Fruit fly (Drosophila melanogaster) whole organism, embryonic: Measurements from ENCODE around the gene Gyc89Da.

Source experiments
- Ada2b ChIP-seq: fragments of 200-800 bp; sonication (Bioruptor generic); IDR thresholded peaks from 2 replicates; pipeline ENCODE4 v1.3.6; 2022; ENCODE audit warnings: missing biosample characterization, missing genetic modification characterization
- C15 ChIP-seq: fragments of 200-800 bp; sonication (Bioruptor generic); IDR thresholded peaks from 3 replicates; pipeline ENCODE4 v1.3.6; 2022; ENCODE audit warnings: missing biosample characterization, missing genetic modification characterization
- CG10431 ChIP-seq: fragments of 200-800 bp; sonication (Bioruptor generic); optimal IDR thresholded peaks from 3 replicates; lab custom pipeline; 2018; ENCODE audit warnings: missing biosample characterization, mild to moderate bottlenecking, missing genetic modification characterization
- CG10462 ChIP-seq: fragments of 200-800 bp; sonication (Bioruptor generic); optimal IDR thresholded peaks from 2 replicates; lab custom pipeline; 2016; ENCODE audit warnings: missing biosample characterization, missing genetic modification characterization
- CG10565 ChIP-seq: fragments of 200-800 bp; sonication (Bioruptor generic); optimal IDR thresholded peaks from 3 replicates; lab custom pipeline; 2016; ENCODE audit warnings: missing biosample characterization, mild to moderate bottlenecking, missing genetic modification characterization
- CG13287 ChIP-seq: fragments of 200-800 bp; sonication (Bioruptor generic); IDR thresholded peaks from 2 replicates; pipeline ENCODE4 v1.3.6; 2022; ENCODE audit warnings: missing biosample characterization, missing genetic modification characterization; ENCODE audit not compliant: partially characterized antibody
- CG2875 ChIP-seq: fragments of 200-800 bp; sonication (Bioruptor generic); optimal IDR thresholded peaks from 2 replicates; lab custom pipeline; 2017; ENCODE audit warnings: missing biosample characterization, mild to moderate bottlenecking, missing genetic modification characterization, missing genetic modification reagents
- CG31224 ChIP-seq: fragments of 200-800 bp; sonication (Bioruptor generic); IDR thresholded peaks from 2 replicates; pipeline ENCODE4 v1.3.6; 2022; ENCODE audit warnings: missing biosample characterization, missing genetic modification characterization
- CG33213 ChIP-seq: fragments of 200-800 bp; sonication (Bioruptor generic); optimal IDR thresholded peaks from 3 replicates; lab custom pipeline; 2016; ENCODE audit warnings: missing biosample characterization, missing genetic modification characterization
- CG3407 ChIP-seq: fragments of 200-800 bp; sonication (Bioruptor generic); optimal IDR thresholded peaks from 2 replicates; lab custom pipeline; 2018; ENCODE audit warnings: missing biosample characterization, mild to moderate bottlenecking, missing genetic modification characterization
- HLHmδ ChIP-seq: fragments of 200-800 bp; sonication (Bioruptor generic); optimal IDR thresholded peaks from 2 replicates; lab custom pipeline; 2018; ENCODE audit warnings: missing biosample characterization, mild to moderate bottlenecking, missing genetic modification characterization, moderate library complexity
- Hand ChIP-seq: fragments of 200-800 bp; sonication (Bioruptor generic); optimal IDR thresholded peaks from 2 replicates; lab custom pipeline; 2017; ENCODE audit warnings: mild to moderate bottlenecking, missing biosample characterization, missing genetic modification reagents, missing genetic modification characterization
- Hr78 ChIP-seq, 2 experiments: fragments of 200-800 bp in 1 of 2; fragments of >200 bp in 1 of 2; sonication (Bioruptor generic) in 1 of 2; optimal IDR thresholded peaks; 2 replicates each; lab custom pipeline; 2017 to 2019; ENCODE audit warnings: missing biosample characterization in 2 of 2, missing genetic modification characterization in 2 of 2, mild to moderate bottlenecking in 1 of 2, moderate library complexity in 1 of 2
- Jarid2 ChIP-seq: fragments of 200-800 bp; sonication (Bioruptor generic); optimal IDR thresholded peaks from 3 replicates; lab custom pipeline; 2017; ENCODE audit warnings: mild to moderate bottlenecking, missing biosample characterization, missing genetic modification reagents, missing genetic modification characterization
- Meics ChIP-seq: fragments of 200-800 bp; sonication (Bioruptor generic); optimal IDR thresholded peaks from 2 replicates; lab custom pipeline; 2017; ENCODE audit warnings: missing biosample characterization, mild to moderate bottlenecking, missing genetic modification characterization
- NK7.1 ChIP-seq: fragments of 200-800 bp; sonication (Bioruptor generic); optimal IDR thresholded peaks from 3 replicates; lab custom pipeline; 2016; ENCODE audit warnings: missing biosample characterization, missing genetic modification characterization
- Neu2 ChIP-seq: fragments of 200-800 bp; sonication (Bioruptor generic); optimal IDR thresholded peaks from 3 replicates; lab custom pipeline; 2016; ENCODE audit warnings: missing biosample characterization, missing genetic modification characterization, borderline replicate concordance
- PHDP ChIP-seq: fragments of 200-800 bp; sonication (Bioruptor generic); optimal IDR thresholded peaks from 3 replicates; lab custom pipeline; 2018; ENCODE audit warnings: missing biosample characterization, mild to moderate bottlenecking, missing genetic modification characterization, moderate library complexity
- Ravus ChIP-seq: fragments of 200-800 bp; sonication (Bioruptor generic); IDR thresholded peaks from 2 replicates; pipeline ENCODE4 v1.3.6; 2022; ENCODE audit warnings: missing biosample characterization, missing genetic modification characterization
- Sin3A ChIP-seq: fragments of >200 bp; optimal IDR thresholded peaks from 2 replicates; lab custom pipeline; 2018
- Sox100B ChIP-seq: fragments of 200-800 bp; sonication (Bioruptor generic); optimal IDR thresholded peaks from 3 replicates; lab custom pipeline; 2018; ENCODE audit warnings: missing biosample characterization, mild to moderate bottlenecking, missing genetic modification characterization
- Sox102F ChIP-seq: fragments of 200-800 bp; sonication (Bioruptor generic); optimal IDR thresholded peaks from 2 replicates; lab custom pipeline; 2018; ENCODE audit warnings: missing biosample characterization, mild to moderate bottlenecking, missing genetic modification characterization, moderate library complexity
- Tbp ChIP-seq: fragments of >200 bp; optimal IDR thresholded peaks from 2 replicates; lab custom pipeline; 2018; ENCODE audit warnings: missing biosample characterization, missing genetic modification characterization
- Trl ChIP-seq, 3 experiments: fragments of >200 bp in 2 of 3; fragments of 200-800 bp in 1 of 3; sonication (Bioruptor generic) in 1 of 3; optimal IDR thresholded peaks; 2 replicates in 1 of 3; 3 replicates in 2 of 3; lab custom pipeline; 2016 to 2017; ENCODE audit warnings: missing biosample characterization in 1 of 3, missing genetic modification characterization in 1 of 3
- Usf ChIP-seq: fragments of 200-800 bp; sonication (Bioruptor generic); optimal IDR thresholded peaks from 2 replicates; lab custom pipeline; 2017; ENCODE audit warnings: missing genotype, missing biosample characterization, missing genetic modification characterization
- YL-1 ChIP-seq: fragments of 200-800 bp; sonication (Bioruptor generic); optimal IDR thresholded peaks from 3 replicates; lab custom pipeline; 2017; ENCODE audit warnings: missing biosample characterization, mild to moderate bottlenecking, missing genetic modification characterization
- ap ChIP-seq: fragments of 200-800 bp; sonication (Bioruptor generic); IDR thresholded peaks from 2 replicates; pipeline ENCODE4 v1.3.6; 2022; ENCODE audit warnings: missing biosample characterization, missing genetic modification characterization
- bbx ChIP-seq: fragments of 200-800 bp; sonication (Bioruptor generic); IDR thresholded peaks from 2 replicates; pipeline ENCODE4 v1.3.6; 2022; ENCODE audit warnings: missing biosample characterization, missing genetic modification characterization; ENCODE audit not compliant: partially characterized antibody
- chm ChIP-seq: fragments of 200-800 bp; sonication (Bioruptor generic); IDR thresholded peaks from 2 replicates; pipeline ENCODE4 v1.3.6; 2022; ENCODE audit warnings: missing biosample characterization, missing genetic modification characterization
- croc ChIP-seq: fragments of 200-800 bp; sonication (Bioruptor generic); conservative IDR thresholded peaks from 3 replicates; pipeline ENCODE4 v1.3.6; 2022; ENCODE audit warnings: missing biosample characterization, missing genetic modification characterization
- dmrt11E ChIP-seq: fragments of 200-800 bp; sonication (Bioruptor generic); optimal IDR thresholded peaks from 3 replicates; lab custom pipeline; 2018; ENCODE audit warnings: missing biosample characterization, mild to moderate bottlenecking, missing genetic modification characterization, moderate library complexity
- eve ChIP-seq, 2 experiments: fragments of >200 bp; optimal IDR thresholded peaks; 2 replicates each; lab custom pipeline; 2017; ENCODE audit warnings: missing biosample characterization in 2 of 2, missing genetic modification characterization in 2 of 2
- exex ChIP-seq: fragments of 200-800 bp; sonication (Bioruptor generic); optimal IDR thresholded peaks from 4 replicates; lab custom pipeline; 2018; ENCODE audit warnings: missing biosample characterization, mild to moderate bottlenecking, missing genetic modification characterization, moderate library complexity
- fd102C ChIP-seq: fragments of 200-800 bp; sonication (Bioruptor generic); optimal IDR thresholded peaks from 2 replicates; lab custom pipeline; 2018; ENCODE audit warnings: missing biosample characterization, mild to moderate bottlenecking, missing genetic modification characterization, moderate library complexity
- gt ChIP-seq: fragments of 200-800 bp; sonication (Bioruptor generic); IDR thresholded peaks from 2 replicates; pipeline ENCODE4 v1.3.6; 2022; ENCODE audit warnings: missing biosample characterization, missing genetic modification characterization
- hkb ChIP-seq, 2 experiments: fragments of 200-800 bp in 1 of 2; fragments of >200 bp in 1 of 2; sonication (Bioruptor generic) in 1 of 2; IDR thresholded peaks in 1 of 2; optimal IDR thresholded peaks in 1 of 2; 2 replicates each; pipeline versions ENCODE4 v1.3.6 to Lab custom; 2017 to 2022; ENCODE audit warnings: missing biosample characterization in 1 of 2, missing genetic modification characterization in 1 of 2
- kah ChIP-seq: fragments of 200-800 bp; sonication (Bioruptor generic); optimal IDR thresholded peaks from 2 replicates; lab custom pipeline; 2018; ENCODE audit warnings: missing biosample characterization, mild to moderate bottlenecking, missing genetic modification characterization
- lola ChIP-seq, 3 experiments: fragments of >200 bp in 2 of 3; fragments of 200-800 bp in 1 of 3; sonication (Bioruptor generic) in 1 of 3; optimal IDR thresholded peaks; 2 replicates each; lab custom pipeline; 2017 to 2019; ENCODE audit warnings: missing biosample characterization in 3 of 3, missing genetic modification characterization in 3 of 3, mild to moderate bottlenecking in 1 of 3, moderate library complexity in 1 of 3
- nerfin-2 ChIP-seq: fragments of 200-800 bp; sonication (Bioruptor generic); IDR thresholded peaks from 2 replicates; pipeline ENCODE4 v1.3.6; 2022; ENCODE audit warnings: missing biosample characterization, missing genetic modification characterization; ENCODE audit not compliant: partially characterized antibody
- pnt ChIP-seq: fragments of 200-800 bp; sonication (Bioruptor generic); optimal IDR thresholded peaks from 3 replicates; lab custom pipeline; 2016; ENCODE audit warnings: missing biosample characterization, missing genetic modification characterization
- row ChIP-seq: fragments of 200-800 bp; sonication (Bioruptor generic); IDR thresholded peaks from 3 replicates; pipeline ENCODE4 v1.3.6; 2022; ENCODE audit warnings: missing biosample characterization, missing genetic modification characterization
- sc ChIP-seq, 3 experiments: fragments of >200 bp in 2 of 3; fragments of 200-800 bp in 1 of 3; sonication (Bioruptor generic) in 1 of 3; optimal IDR thresholded peaks; 2 replicates in 2 of 3; 3 replicates in 1 of 3; lab custom pipeline; 2017; ENCODE audit warnings: mild to moderate bottlenecking in 1 of 3, missing biosample characterization in 1 of 3, missing genetic modification characterization in 1 of 3, missing genetic modification reagents in 1 of 3
- tgo ChIP-seq: fragments of 200-800 bp; sonication (Bioruptor generic); IDR thresholded peaks from 3 replicates; pipeline ENCODE4 v1.3.6; 2022; ENCODE audit warnings: missing biosample characterization, missing genetic modification characterization
- tio ChIP-seq: fragments of 200-800 bp; sonication (Bioruptor generic); optimal IDR thresholded peaks from 2 replicates; lab custom pipeline; 2017; ENCODE audit warnings: missing biosample characterization, missing genetic modification characterization, inconsistent platforms
- tup ChIP-seq: fragments of 200-800 bp; sonication (Bioruptor generic); optimal IDR thresholded peaks from 2 replicates; lab custom pipeline; 2016; ENCODE audit warnings: missing biosample characterization, mild to moderate bottlenecking, missing genetic modification characterization, moderate library complexity
- twi ChIP-seq: fragments of 200-800 bp; optimal IDR thresholded peaks from 2 replicates; lab custom pipeline; 2019; ENCODE audit warnings: missing biosample characterization, mild to moderate bottlenecking, missing genetic modification characterization, moderate library complexity
- yki ChIP-seq: fragments of >200 bp; optimal IDR thresholded peaks from 3 replicates; lab custom pipeline; 2018

Gyc89Da gene

dm6 chr3R:16449187-16449973 lies 23.0 kb upstream of the Gyc89Da start (continued):
- no peak for TF ChIP-seq sc (optimal IDR thresholded peaks at IDR 0.05; lab: Kevin White, UChicago)
- TF ChIP-seq sc (GFP tag; optimal IDR thresholded peaks at IDR 0.05; lab: Kevin White, UChicago): peak; percentile 87
- peak in 1 of 2 experiments; percentile 85 for TF ChIP-seq Hr78 (GFP tag; optimal IDR thresholded peaks at IDR 0.05; lab: Kevin White, UChicago)
- TF ChIP-seq CG33213 (GFP tag; lab: Kevin White, UChicago): peak; percentile 92
- TF ChIP-seq dmrt11E (tag; lab: Kevin White, UChicago): peak; percentile 96
- TF ChIP-seq YL-1 (GFP tag; lab: Kevin White, UChicago): peak; percentile 71
- TF ChIP-seq CG10462: peak; percentile 87
- no peak for TF ChIP-seq HLHmδ (GFP tag; lab: Kevin White, UChicago)
- peak; percentile 88 for TF ChIP-seq Sox100B (GFP tag; lab: Kevin White, UChicago)
- TF ChIP-seq nerfin-2 (GFP tag; lab: Robert Waterston, UW): no peak
- peak; percentile 94 for TF ChIP-seq Ada2b (GFP tag; lab: Robert Waterston, UW)
- peak; percentile 56 for TF ChIP-seq bbx (GFP tag; lab: Robert Waterston, UW)
- peak; percentile 76 for TF ChIP-seq Meics (GFP tag; lab: Kevin White, UChicago)
- TF ChIP-seq Ravus (GFP tag; lab: Robert Waterston, UW): peak; percentile 78
- TF ChIP-seq exex: peak; percentile 13
- peak; percentile 92 for TF ChIP-seq tgo (GFP tag; lab: Robert Waterston, UW)
- TF ChIP-seq row (GFP tag; lab: Robert Waterston, UW): peak; percentile 93
- TF ChIP-seq NK7.1 (GFP tag; lab: Kevin White, UChicago): peak; percentile 76
- TF ChIP-seq chm (GFP tag; lab: Robert Waterston, UW): peak; percentile 97
- peak; percentile 90 for TF ChIP-seq PHDP
- peak; percentile 84 for TF ChIP-seq tup
- peak; percentile 65 to 87 for TF ChIP-seq Trl (optimal IDR thresholded peaks at IDR 0.05; lab: Kevin White, UChicago)
- peak; percentile 81 for TF ChIP-seq Trl (GFP tag; optimal IDR thresholded peaks at IDR 0.05; lab: Kevin White, UChicago)
- TF ChIP-seq CG10431 (GFP tag; lab: Kevin White, UChicago): peak; percentile 95
- TF ChIP-seq CG2875: peak; percentile 93
- TF ChIP-seq pnt (GFP tag; lab: Kevin White, UChicago): peak; percentile 96
- TF ChIP-seq tio (GFP tag; lab: Kevin White, UChicago): no peak
- no peak for TF ChIP-seq eve (GFP tag; optimal IDR thresholded peaks at IDR 0.05; lab: Kevin White, UChicago)
- peak; percentile 96 for TF ChIP-seq gt (GFP tag; lab: Robert Waterston, UW)
- peak; percentile 90 for TF ChIP-seq kah (GFP tag; lab: Kevin White, UChicago)
- peak; percentile 97 for TF ChIP-seq Sox102F
- peak; percentile 74 for TF ChIP-seq CG10565 (GFP tag; lab: Kevin White, UChicago)
- peak; percentile 92 for TF ChIP-seq Usf
- TF ChIP-seq yki (lab: Kevin White, UChicago): peak; percentile 56
- peak; percentile 85 for TF ChIP-seq CG31224 (GFP tag; lab: Robert Waterston, UW)
- no peak for TF ChIP-seq Sin3A (lab: Kevin White, UChicago)
- TF ChIP-seq hkb (optimal IDR thresholded peaks at IDR 0.05; lab: Kevin White, UChicago): no peak
- TF ChIP-seq hkb (GFP tag; IDR thresholded peaks at IDR 0.05; lab: Robert Waterston, UW): peak; percentile 93
- peak; percentile 83; the same call in 1 of the 3 replicates for TF ChIP-seq C15 (GFP tag; lab: Robert Waterston, UW)
- no peak for TF ChIP-seq Tbp (GFP tag; lab: Kevin White, UChicago)
- peak; percentile 93 for TF ChIP-seq twi (tag; lab: Kevin White, UChicago)
- peak in 1 of 3 experiments; percentile 96 for TF ChIP-seq lola (GFP tag; optimal IDR thresholded peaks at IDR 0.05; lab: Kevin White, UChicago)
- peak; percentile 70 for TF ChIP-seq Jarid2 (GFP tag; lab: Kevin White, UChicago)
- peak; percentile 92 for TF ChIP-seq CG3407 (GFP tag; lab: Kevin White, UChicago)
- peak; percentile 76 for TF ChIP-seq Neu2 (GFP tag; lab: Kevin White, UChicago)
- TF ChIP-seq ap (GFP tag; lab: Robert Waterston, UW): peak; percentile 90
- peak; percentile 97 for TF ChIP-seq croc (GFP tag; lab: Robert Waterston, UW)
- TF ChIP-seq CG13287 (GFP tag; lab: Robert Waterston, UW): no peak
- peak; percentile 26 for TF ChIP-seq fd102C (GFP tag; lab: Kevin White, UChicago)
- no peak for TF ChIP-seq Hand (GFP tag; lab: Kevin White, UChicago)
